Worm (Caenorhabditis elegans) whole organism, late embryonic: ENCODE results near the gene srh-40.

ENCODE experiments used
- C08G9.2 ChIP-seq: sonication (generic microtip); optimal IDR thresholded peaks from 2 replicates; lab custom pipeline; 2016; ENCODE audit warnings: mild to moderate bottlenecking, missing genetic modification characterization, moderate library complexity, missing compliant biosample characterization
- C38D4.7 ChIP-seq: fragments of 200-800 bp; sonication (Bioruptor generic); optimal IDR thresholded peaks from 2 replicates; lab custom pipeline; 2018; ENCODE audit warnings: mild to moderate bottlenecking, missing genetic modification characterization, moderate library complexity, missing compliant biosample characterization
- F13H6.1 ChIP-seq: sonication (generic microtip); optimal IDR thresholded peaks from 2 replicates; lab custom pipeline; 2016; ENCODE audit warnings: missing genetic modification characterization, missing compliant biosample characterization
- K02D7.2 ChIP-seq: sonication (generic microtip); optimal IDR thresholded peaks from 2 replicates; lab custom pipeline; 2017; ENCODE audit warnings: mild to moderate bottlenecking, missing genetic modification characterization, missing compliant biosample characterization
- K09A11.1 ChIP-seq: sonication (generic microtip); optimal IDR thresholded peaks from 2 replicates; lab custom pipeline; 2017; ENCODE audit warnings: antibody characterized with exemption, mild to moderate bottlenecking, missing genetic modification characterization, missing compliant biosample characterization; ENCODE audit not compliant: insufficient read depth
- T23F11.4 ChIP-seq: fragments of 200-800 bp; sonication (Bioruptor generic); optimal IDR thresholded peaks from 2 replicates; lab custom pipeline; 2018; ENCODE audit warnings: mild to moderate bottlenecking, missing genetic modification characterization, missing compliant biosample characterization
- Y22D7AL.16 ChIP-seq: sonication (generic microtip); optimal IDR thresholded peaks from 2 replicates; lab custom pipeline; 2016; ENCODE audit warnings: missing genetic modification characterization, missing compliant biosample characterization
- ceh-14 ChIP-seq: sonication (generic microtip); optimal IDR thresholded peaks from 2 replicates; lab custom pipeline; 2016; ENCODE audit warnings: missing genotype, missing genetic modification characterization, missing compliant biosample characterization
- ceh-18 ChIP-seq: sonication (generic microtip); optimal IDR thresholded peaks from 2 replicates; lab custom pipeline; 2016; ENCODE audit warnings: missing genetic modification characterization, missing compliant biosample characterization
- ceh-19 ChIP-seq: fragments of 200-800 bp; sonication (Bioruptor generic); optimal IDR thresholded peaks from 2 replicates; lab custom pipeline; 2018; ENCODE audit warnings: mild to moderate bottlenecking, missing genetic modification characterization, missing compliant biosample characterization
- ceh-22 ChIP-seq: sonication (generic microtip); optimal IDR thresholded peaks from 2 replicates; lab custom pipeline; 2017; ENCODE audit warnings: missing biosample characterization, missing genetic modification characterization
- ceh-24 ChIP-seq: sonication (generic microtip); optimal IDR thresholded peaks from 2 replicates; lab custom pipeline; 2016; ENCODE audit warnings: mild to moderate bottlenecking, missing genetic modification characterization, missing compliant biosample characterization
- ceh-30 ChIP-seq: fragments of 150-350 bp; optimal IDR thresholded peaks from 2 replicates; lab custom pipeline; 2014; ENCODE audit warnings: missing biosample characterization, missing genetic modification characterization
- ceh-45 ChIP-seq: fragments of 200-800 bp; sonication (Bioruptor generic); IDR thresholded peaks from 2 replicates; pipeline ENCODE4 v1.3.6; 2022; ENCODE audit warnings: missing genetic modification reagents, missing genetic modification characterization, missing compliant biosample characterization
- ceh-48 ChIP-seq: sonication (generic microtip); optimal IDR thresholded peaks from 2 replicates; lab custom pipeline; 2016; ENCODE audit warnings: missing genetic modification characterization, inconsistent platforms, missing compliant biosample characterization
- ceh-6 ChIP-seq: fragments of 200-800 bp; sonication (Bioruptor generic); optimal IDR thresholded peaks from 2 replicates; lab custom pipeline; 2018; ENCODE audit warnings: mild to moderate bottlenecking, missing genetic modification characterization, missing compliant biosample characterization
- dmd-4 ChIP-seq: sonication (generic microtip); optimal IDR thresholded peaks from 2 replicates; lab custom pipeline; 2016; ENCODE audit warnings: borderline replicate concordance, missing genetic modification characterization, missing compliant biosample characterization
- elt-4 ChIP-seq: sonication (generic microtip); optimal IDR thresholded peaks from 2 replicates; lab custom pipeline; 2016; ENCODE audit warnings: missing genetic modification characterization, missing compliant biosample characterization
- eyg-1 ChIP-seq: sonication (generic microtip); optimal IDR thresholded peaks from 2 replicates; lab custom pipeline; 2016; ENCODE audit warnings: missing genotype, missing genetic modification characterization, missing compliant biosample characterization
- fkh-6 ChIP-seq: sonication (generic microtip); optimal IDR thresholded peaks from 2 replicates; lab custom pipeline; 2016; ENCODE audit warnings: missing genetic modification characterization, missing compliant biosample characterization
- gmeb-2 ChIP-seq: sonication (generic microtip); optimal IDR thresholded peaks from 2 replicates; lab custom pipeline; 2016; ENCODE audit warnings: missing genetic modification characterization, inconsistent platforms, missing compliant biosample characterization
- hlh-15 ChIP-seq: sonication (generic microtip); optimal IDR thresholded peaks from 2 replicates; lab custom pipeline; 2016; ENCODE audit warnings: missing genetic modification characterization, missing compliant biosample characterization
- hlh-6 ChIP-seq: sonication (generic microtip); optimal IDR thresholded peaks from 2 replicates; lab custom pipeline; 2016; ENCODE audit warnings: missing genotype, missing genetic modification characterization, missing compliant biosample characterization
- mec-3 ChIP-seq: sonication (generic microtip); optimal IDR thresholded peaks from 2 replicates; lab custom pipeline; 2016; ENCODE audit warnings: borderline replicate concordance, missing genetic modification characterization, missing compliant biosample characterization
- nfya-1 ChIP-seq: sonication (generic microtip); optimal IDR thresholded peaks from 2 replicates; lab custom pipeline; 2017; ENCODE audit warnings: missing genetic modification characterization, mild to moderate bottlenecking, missing compliant biosample characterization, antibody characterized with exemption, moderate library complexity
- nhr-11 ChIP-seq: fragments of 150-350 bp; optimal IDR thresholded peaks from 2 replicates; lab custom pipeline; 2014; ENCODE audit warnings: missing biosample characterization, missing genetic modification characterization
- nhr-232 ChIP-seq: sonication (generic microtip); optimal IDR thresholded peaks from 2 replicates; lab custom pipeline; 2016; ENCODE audit warnings: missing genetic modification characterization, missing compliant biosample characterization
- odd-2 ChIP-seq: sonication (generic microtip); optimal IDR thresholded peaks from 2 replicates; lab custom pipeline; 2017; ENCODE audit warnings: antibody characterized with exemption, mild to moderate bottlenecking, missing genetic modification characterization, missing compliant biosample characterization
- pag-3 ChIP-seq: sonication (generic microtip); optimal IDR thresholded peaks from 2 replicates; lab custom pipeline; 2016; ENCODE audit warnings: missing compliant biosample characterization, missing genetic modification characterization, borderline replicate concordance
- pax-1 ChIP-seq: fragments of 150-350 bp; optimal IDR thresholded peaks from 2 replicates; lab custom pipeline; 2014; ENCODE audit warnings: missing biosample characterization, missing genetic modification characterization
- pha-2 ChIP-seq: sonication (generic microtip); optimal IDR thresholded peaks from 2 replicates; lab custom pipeline; 2017; ENCODE audit warnings: mild to moderate bottlenecking, missing genetic modification characterization, missing compliant biosample characterization
- pha-4 ChIP-seq: fragments of 150-350 bp; optimal IDR thresholded peaks from 2 replicates; lab custom pipeline; 2018; ENCODE audit warnings: missing biosample characterization, missing genetic modification reagents, missing genetic modification characterization
- pqm-1 ChIP-seq: sonication (generic microtip); optimal IDR thresholded peaks from 2 replicates; lab custom pipeline; 2016; ENCODE audit warnings: missing genetic modification characterization, missing compliant biosample characterization
- pros-1 ChIP-seq: fragments of 150-350 bp; optimal IDR thresholded peaks from 2 replicates; lab custom pipeline; 2014; ENCODE audit warnings: missing biosample characterization, missing genetic modification reagents, missing genetic modification characterization
- sdc-2 ChIP-seq: sonication (generic microtip); optimal IDR thresholded peaks from 2 replicates; lab custom pipeline; 2016; ENCODE audit warnings: missing genotype, missing genetic modification characterization, missing compliant biosample characterization
- sox-2 ChIP-seq: fragments of 200-800 bp; sonication (Bioruptor generic); IDR thresholded peaks from 2 replicates; pipeline ENCODE4 v1.3.6; 2022; ENCODE audit warnings: missing genetic modification reagents, missing genetic modification characterization, missing compliant biosample characterization
- sox-4 ChIP-seq: sonication (generic microtip); optimal IDR thresholded peaks from 2 replicates; lab custom pipeline; 2017; ENCODE audit warnings: mild to moderate bottlenecking, missing genetic modification characterization, inconsistent platforms, missing compliant biosample characterization
- tbx-7 ChIP-seq: sonication (generic microtip); optimal IDR thresholded peaks from 2 replicates; lab custom pipeline; 2016; ENCODE audit warnings: missing genotype, missing genetic modification characterization, missing compliant biosample characterization
- ttx-3 ChIP-seq: sonication (generic microtip); optimal IDR thresholded peaks from 2 replicates; lab custom pipeline; 2016; ENCODE audit warnings: missing genetic modification reagents, missing genetic modification characterization, missing compliant biosample characterization
- unc-3 ChIP-seq, 2 experiments: fragments of 200-800 bp in 1 of 2; sonication (Bioruptor generic) in 1 of 2; sonication (generic microtip) in 1 of 2; conservative IDR thresholded peaks in 1 of 2; optimal IDR thresholded peaks in 1 of 2; 2 replicates each; pipeline versions ENCODE4 v1.3.6 to Lab custom; 2016 to 2022; ENCODE audit warnings: missing compliant biosample characterization in 2 of 2, missing genetic modification characterization in 2 of 2, missing genetic modification reagents in 1 of 2
- unc-55 ChIP-seq: sonication (generic microtip); optimal IDR thresholded peaks from 2 replicates; lab custom pipeline; 2017; ENCODE audit warnings: missing biosample characterization, missing genetic modification reagents, missing genetic modification characterization
- unc-86 ChIP-seq: sonication (generic microtip); optimal IDR thresholded peaks from 2 replicates; lab custom pipeline; 2016; ENCODE audit warnings: missing genetic modification characterization, missing compliant biosample characterization
- ztf-16 ChIP-seq: sonication (generic microtip); optimal IDR thresholded peaks from 2 replicates; lab custom pipeline; 2017; ENCODE audit warnings: missing genetic modification characterization, missing compliant biosample characterization

Gene srh-40

ce11 chrIII:6587564-6587963, 23.1 kb upstream of the srh-40 start, which contains the start of gene ddo-3:
Gene ddo-3, plus strand, starts transcription at chrIII:6587864.
- TF ChIP-seq ztf-16 (tag; lab: Kevin White, UChicago) (no peak), ceh-22 (tag; lab: Kevin White, UChicago) (no peak), gmeb-2 (tag; lab: Kevin White, UChicago) (no peak), pha-2 (no peak), K09A11.1 (tag; lab: Kevin White, UChicago) (no peak), pros-1 (tag; lab: Kevin White, UChicago) (no peak), eyg-1 (tag; lab: Kevin White, UChicago) (no peak), fkh-6 (tag; lab: Kevin White, UChicago) (no peak), hlh-6 (tag; lab: Kevin White, UChicago) (no peak), ceh-30 (tag; lab: Kevin White, UChicago) (no peak), pqm-1 (tag; lab: Kevin White, UChicago) (no peak), ceh-6 (GFP tag; lab: Kevin White, UChicago) (no peak), elt-4 (tag; lab: Kevin White, UChicago) (no peak), C08G9.2 (tag; lab: Kevin White, UChicago) (no peak)

- TF ChIP-seq dmd-4 (tag; lab: Kevin White, UChicago) = no peak
- TF ChIP-seq mec-3 (tag; lab: Kevin White, UChicago) = no peak
- TF ChIP-seq ceh-19 (GFP tag; lab: Kevin White, UChicago) = no peak
Measured at ce11 chrIII:6589499-6589898, 21.1 kb upstream of the srh-40 start.

ce11 chrIII:6592075-6592474, 18.5 kb upstream of the srh-40 start, which contains the start of gene F20H11.1:
Gene F20H11.1, minus strand, starts transcription at chrIII:6592175.
- TF ChIP-seq unc-3 (GFP tag; conservative IDR thresholded peaks at IDR 0.05; lab: Robert Waterston, UW) (no peak), unc-3 (tag; optimal IDR thresholded peaks at IDR 0.05; lab: Kevin White, UChicago) (no peak), nhr-232 (tag; lab: Kevin White, UChicago) (no peak), ceh-22 (tag; lab: Kevin White, UChicago) (no peak), ceh-18 (tag; lab: Kevin White, UChicago) (no peak), nhr-11 (no peak), ceh-6 (GFP tag; lab: Kevin White, UChicago) (no peak), elt-4 (tag; lab: Kevin White, UChicago) (no peak), mec-3 (tag; lab: Kevin White, UChicago) (no peak), pag-3 (no peak), C38D4.7 (no peak), pha-2 (no peak), unc-55 (GFP tag; lab: Kevin White, UChicago) (no peak), sdc-2 (tag; lab: Kevin White, UChicago) (no peak), sox-2 (GFP tag; lab: Robert Waterston, UW) (no peak), ceh-19 (GFP tag; lab: Kevin White, UChicago) (no peak), sox-4 (tag; lab: Kevin White, UChicago) (no peak), unc-86 (tag; lab: Kevin White, UChicago) (no peak), dmd-4 (tag; lab: Kevin White, UChicago) (no peak), fkh-6 (tag; lab: Kevin White, UChicago) (no peak)

ce11 chrIII:6594069-6594468, 16.6 kb upstream of the srh-40 start:
- TF ChIP-seq K02D7.2 = no peak
- no peak for TF ChIP-seq elt-4 (tag; lab: Kevin White, UChicago)
- TF ChIP-seq odd-2 = no peak
- no peak for TF ChIP-seq ceh-24
- no peak for TF ChIP-seq T23F11.4

ce11 chrIII:6601073-6601472, 9.5 kb upstream of the srh-40 start, which contains the start of gene let-765:
Gene let-765, minus strand, starts transcription at chrIII:6601173.
- TF ChIP-seq ceh-14 (tag; lab: Kevin White, UChicago) (no peak), ttx-3 (no peak), K09A11.1 (tag; lab: Kevin White, UChicago) (no peak), pax-1 (tag; lab: Kevin White, UChicago) (no peak), ceh-45 (no peak), nfya-1 (tag; lab: Kevin White, UChicago) (no peak), pros-1 (tag; lab: Kevin White, UChicago) (no peak), ceh-30 (tag; lab: Kevin White, UChicago) (no peak), hlh-15 (tag; lab: Kevin White, UChicago) (no peak), Y22D7AL.16 (tag; lab: Kevin White, UChicago) (no peak), ceh-48 (no peak), ztf-16 (tag; lab: Kevin White, UChicago) (no peak), sox-4 (tag; lab: Kevin White, UChicago) (no peak), tbx-7 (tag; lab: Kevin White, UChicago) (no peak), fkh-6 (tag; lab: Kevin White, UChicago) (no peak), pha-4 (tag; lab: Kevin White, UChicago) (no peak), ceh-22 (tag; lab: Kevin White, UChicago) (no peak), F13H6.1 (tag; lab: Kevin White, UChicago) (no peak)
